Worm (Caenorhabditis elegans) whole organism, L2 larva: ENCODE data around the gene Y38E10A.34.

Experiments used
- C34F6.9 ChIP-seq: fragments of 150-350 bp; optimal IDR thresholded peaks from 2 replicates; lab custom pipeline; 2014; ENCODE audit warnings: missing biosample characterization, missing genetic modification characterization
- Y55F3AM.14 ChIP-seq: fragments of 200-800 bp; sonication (Bioruptor generic); optimal IDR thresholded peaks from 2 replicates; lab custom pipeline; 2018; ENCODE audit warnings: mild to moderate bottlenecking, missing genetic modification characterization, missing compliant biosample characterization
- ZK546.5 ChIP-seq: sonication (generic microtip); optimal IDR thresholded peaks from 2 replicates; lab custom pipeline; 2017; ENCODE audit warnings: missing biosample characterization, missing genetic modification characterization
- alr-1 ChIP-seq: fragments of 150-350 bp; optimal IDR thresholded peaks from 2 replicates; lab custom pipeline; 2014; ENCODE audit warnings: missing biosample characterization, missing genetic modification characterization
- ama-1 ChIP-seq: fragments of 150-350 bp; optimal IDR thresholded peaks from 2 replicates; lab custom pipeline; 2018; ENCODE audit warnings: inconsistent platforms
- blmp-1 ChIP-seq: sonication (generic microtip); optimal IDR thresholded peaks from 2 replicates; lab custom pipeline; 2017; ENCODE audit warnings: missing genetic modification characterization, mild to moderate bottlenecking, missing compliant biosample characterization, antibody characterized with exemption, moderate library complexity; ENCODE audit not compliant: insufficient read depth
- crh-2 ChIP-seq: sonication (generic microtip); optimal IDR thresholded peaks from 2 replicates; lab custom pipeline; 2017; ENCODE audit warnings: missing biosample characterization, missing genetic modification characterization
- egl-27 ChIP-seq: sonication (generic microtip); optimal IDR thresholded peaks from 3 replicates; lab custom pipeline; 2017; ENCODE audit warnings: missing biosample characterization, missing genetic modification reagents, missing genetic modification characterization
- elt-3 ChIP-seq: sonication (generic microtip); optimal IDR thresholded peaks from 2 replicates; lab custom pipeline; 2017; ENCODE audit warnings: missing biosample characterization, missing genetic modification characterization
- fos-1 ChIP-seq: fragments of 150-350 bp; optimal IDR thresholded peaks from 2 replicates; lab custom pipeline; 2014; ENCODE audit warnings: missing biosample characterization, missing genetic modification characterization
- gmeb-1 ChIP-seq: fragments of 150-350 bp; optimal IDR thresholded peaks from 2 replicates; lab custom pipeline; 2014; ENCODE audit warnings: missing biosample characterization, missing genetic modification characterization
- lin-11 ChIP-seq: fragments of 150-350 bp; sonication (generic microtip); optimal IDR thresholded peaks from 2 replicates; lab custom pipeline; 2014; ENCODE audit warnings: missing biosample characterization, missing genetic modification characterization, inconsistent platforms, mixed read lengths
- lin-13 ChIP-seq: fragments of 150-350 bp; optimal IDR thresholded peaks from 2 replicates; lab custom pipeline; 2014; ENCODE audit warnings: missing biosample characterization, missing genetic modification reagents, missing genetic modification characterization
- lin-39 ChIP-seq: fragments of 150-350 bp; optimal IDR thresholded peaks from 2 replicates; lab custom pipeline; 2014; ENCODE audit warnings: missing biosample characterization, missing genetic modification reagents, missing genetic modification characterization
- lsy-2 ChIP-seq, 2 experiments: fragments of 150-350 bp in 1 of 2; sonication (generic microtip) in 1 of 2; optimal IDR thresholded peaks; 2 replicates each; lab custom pipeline; 2014 to 2017; ENCODE audit warnings: missing biosample characterization in 2 of 2, missing genetic modification characterization in 2 of 2
- mab-5 ChIP-seq: fragments of 150-350 bp; optimal IDR thresholded peaks from 2 replicates; lab custom pipeline; 2014; ENCODE audit warnings: missing biosample characterization, missing genetic modification characterization
- mdl-1 ChIP-seq, 2 experiments: fragments of 150-350 bp in 1 of 2; sonication (generic microtip) in 1 of 2; optimal IDR thresholded peaks; 2 replicates each; lab custom pipeline; 2017; ENCODE audit warnings: missing biosample characterization in 2 of 2, missing genetic modification characterization in 2 of 2
- nhr-10 ChIP-seq: sonication (generic microtip); optimal IDR thresholded peaks from 2 replicates; lab custom pipeline; 2017; ENCODE audit warnings: missing biosample characterization, missing genetic modification characterization
- nhr-11 ChIP-seq: fragments of 150-350 bp; optimal IDR thresholded peaks from 2 replicates; lab custom pipeline; 2014; ENCODE audit warnings: missing biosample characterization, missing genetic modification characterization
- nhr-129 ChIP-seq: fragments of 150-350 bp; optimal IDR thresholded peaks from 2 replicates; lab custom pipeline; 2014; ENCODE audit warnings: missing biosample characterization, missing genetic modification characterization
- nhr-21 ChIP-seq: fragments of 150-350 bp; optimal IDR thresholded peaks from 2 replicates; lab custom pipeline; 2014; ENCODE audit warnings: missing biosample characterization, missing genetic modification characterization
- nhr-23 ChIP-seq: fragments of 150-350 bp; optimal IDR thresholded peaks from 2 replicates; lab custom pipeline; 2014; ENCODE audit warnings: missing biosample characterization, missing genetic modification reagents, missing genetic modification characterization
- nhr-237 ChIP-seq: fragments of 150-350 bp; optimal IDR thresholded peaks from 2 replicates; lab custom pipeline; 2014; ENCODE audit warnings: missing biosample characterization, missing genetic modification characterization
- nhr-6 ChIP-seq: fragments of 150-350 bp; optimal IDR thresholded peaks from 2 replicates; lab custom pipeline; 2014; ENCODE audit warnings: missing biosample characterization, missing genetic modification characterization
- nhr-77 ChIP-seq: fragments of 150-350 bp; optimal IDR thresholded peaks from 2 replicates; lab custom pipeline; 2014; ENCODE audit warnings: missing biosample characterization, missing genetic modification characterization
- sem-4 ChIP-seq: fragments of 150-350 bp; optimal IDR thresholded peaks from 2 replicates; lab custom pipeline; 2014; ENCODE audit warnings: missing biosample characterization, missing genetic modification reagents, missing genetic modification characterization
- skn-1 ChIP-seq: sonication (generic microtip); optimal IDR thresholded peaks from 2 replicates; lab custom pipeline; 2017; ENCODE audit warnings: missing biosample characterization, missing genetic modification characterization
- sma-9 ChIP-seq, 2 experiments: fragments of 150-350 bp in 1 of 2; sonication (generic microtip) in 1 of 2; optimal IDR thresholded peaks; 2 replicates each; lab custom pipeline; 2014 to 2016; ENCODE audit warnings: missing genetic modification characterization in 2 of 2, mild to moderate bottlenecking in 1 of 2, missing biosample characterization in 1 of 2, missing compliant biosample characterization in 1 of 2, missing genetic modification reagents in 1 of 2, moderate library complexity in 1 of 2
- snpc-4 ChIP-seq: fragments of 150-350 bp; optimal IDR thresholded peaks from 2 replicates; lab custom pipeline; 2014; ENCODE audit warnings: missing biosample characterization, missing genetic modification characterization
- unc-55 ChIP-seq: fragments of 150-350 bp; sonication (generic microtip); optimal IDR thresholded peaks from 3 replicates; lab custom pipeline; 2014; ENCODE audit warnings: missing biosample characterization, missing genetic modification reagents, missing genetic modification characterization
- unc-62 ChIP-seq: fragments of 150-350 bp; optimal IDR thresholded peaks from 2 replicates; lab custom pipeline; 2014; ENCODE audit warnings: missing biosample characterization, missing genetic modification reagents, missing genetic modification characterization
- zag-1 ChIP-seq: fragments of 150-350 bp; optimal IDR thresholded peaks from 2 replicates; lab custom pipeline; 2014; ENCODE audit warnings: missing biosample characterization, missing genetic modification characterization
- ztf-1 ChIP-seq: fragments of 200-800 bp; sonication (Bioruptor generic); conservative IDR thresholded peaks from 2 replicates; pipeline ENCODE4 v1.3.6; 2022; ENCODE audit warnings: missing genetic modification characterization, missing compliant biosample characterization
- ztf-11 ChIP-seq: sonication (generic microtip); optimal IDR thresholded peaks from 2 replicates; lab custom pipeline; 2017; ENCODE audit warnings: missing biosample characterization, missing genetic modification characterization

Gene Y38E10A.34

DNA sequence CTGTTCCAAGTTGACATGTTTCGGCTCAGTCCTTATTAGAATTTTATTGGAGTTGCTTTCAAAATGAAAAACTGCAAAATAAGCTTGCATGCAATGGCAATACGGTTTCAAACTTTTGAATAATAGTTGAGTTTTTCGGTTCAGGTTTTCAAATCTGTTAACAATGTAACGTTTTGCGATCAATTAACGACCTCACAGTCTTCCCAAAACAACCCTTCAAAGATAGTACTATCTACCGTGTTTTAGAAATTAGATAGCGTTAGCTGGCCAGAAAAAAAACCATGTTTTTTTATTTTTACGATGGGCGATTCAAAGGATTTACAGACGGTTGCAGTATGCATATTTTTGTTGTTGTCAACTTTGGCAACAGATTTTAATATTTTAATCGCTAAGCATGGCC is at the start of gene Y38E10A.34:
Gene Y38E10A.34 (plus strand): TSS at position 301 of the 400 bp plus-strand sequence.
- no peak for TF ChIP-seq nhr-21
- no peak for TF ChIP-seq nhr-11
- TF ChIP-seq nhr-77 = no peak
- TF ChIP-seq ztf-1 (GFP tag; lab: Robert Waterston, UW) = no peak
- no peak for TF ChIP-seq ZK546.5 (tag; lab: Kevin White, UChicago)
- no peak for TF ChIP-seq elt-3
- TF ChIP-seq snpc-4 (tag; lab: Kevin White, UChicago) = no peak

ce11 chrII:12603667-12604621 is 27.0 kb upstream of the Y38E10A.34 start, which contains the start of the genes ceh-100 and lips-15:
TSS of gene ceh-100 (minus strand) at chrII:12603680.
TSS of gene lips-15 (plus strand) at chrII:12604386.
- TF ChIP-seq unc-55 (GFP tag; lab: Kevin White, UChicago) (peak; percentile 74), gmeb-1 (peak; percentile 11), C34F6.9 (peak; percentile 47), nhr-23 (no peak), unc-62 (GFP tag; lab: Kevin White, UChicago) (no peak), nhr-10 (tag; lab: Kevin White, UChicago) (no peak), nhr-129 (tag; lab: Kevin White, UChicago) (peak; percentile 46), fos-1 (tag; lab: Kevin White, UChicago) (peak; percentile 14)
- TF ChIP-seq, all 48 proteins: peak for 5

- TF ChIP-seq ama-1 (lab: Kevin White, UChicago) = no peak
- TF ChIP-seq blmp-1 (tag; lab: Kevin White, UChicago) = no peak
- no peak for TF ChIP-seq ZK546.5 (tag; lab: Kevin White, UChicago)
- TF ChIP-seq gmeb-1 = no peak
These were observed 24.9 kb upstream of the Y38E10A.34 start for ce11 chrII:12606108-12606507.

ce11 chrII:12606900-12607299 is 24.1 kb upstream of the Y38E10A.34 start, which contains the start of gene Y38E10A.8:
TSS of gene Y38E10A.8 (plus strand) at chrII:12607200.
- TF ChIP-seq lin-11 (no peak), nhr-129 (tag; lab: Kevin White, UChicago) (no peak), elt-3 (no peak), nhr-23 (no peak), unc-62 (GFP tag; lab: Kevin White, UChicago) (no peak), nhr-10 (tag; lab: Kevin White, UChicago) (no peak), alr-1 (tag; lab: Kevin White, UChicago) (no peak), fos-1 (tag; lab: Kevin White, UChicago) (no peak)

DNA sequence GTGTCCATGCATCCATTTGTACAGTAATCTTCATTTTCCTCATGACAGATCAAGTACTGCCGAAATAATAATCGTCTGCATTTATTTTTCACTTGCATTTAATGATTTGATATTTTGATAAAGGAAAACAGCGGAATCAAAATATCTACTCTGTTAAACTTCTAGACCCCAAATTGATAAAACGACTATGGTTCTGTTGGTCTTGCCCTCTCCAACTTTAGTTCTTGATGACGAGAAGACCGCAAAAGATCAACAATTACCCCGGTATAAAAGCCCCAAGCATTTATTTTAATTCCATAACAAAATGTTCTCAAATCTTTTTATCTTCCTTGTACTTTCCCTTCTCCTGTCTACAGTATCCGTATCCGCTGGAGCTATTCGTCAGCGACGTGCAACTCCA is 22.3 kb upstream of the Y38E10A.34 start, which contains the start of gene Y38E10A.9:
Gene Y38E10A.9 (plus strand): TSS at position 301 of the 400 bp plus-strand sequence.
- no peak for TF ChIP-seq elt-3
- TF ChIP-seq nhr-10 (tag; lab: Kevin White, UChicago) = no peak
- TF ChIP-seq Y55F3AM.14 = no peak
- no peak for TF ChIP-seq lin-11
- no peak for TF ChIP-seq skn-1 (tag; lab: Kevin White, UChicago)
- TF ChIP-seq nhr-129 (tag; lab: Kevin White, UChicago) = no peak
- no peak for TF ChIP-seq nhr-6
- TF ChIP-seq lin-39 (tag; lab: Kevin White, UChicago) = no peak
- TF ChIP-seq lsy-2 (tag; optimal IDR thresholded peaks at IDR 0.05; lab: Kevin White, UChicago) = no peak
- TF ChIP-seq ztf-11 (tag; lab: Kevin White, UChicago) = no peak
- no peak for TF ChIP-seq nhr-237 (tag; lab: Kevin White, UChicago)
- no peak for TF ChIP-seq mab-5 (tag; lab: Kevin White, UChicago)
- TF ChIP-seq sma-9 (GFP tag; optimal IDR thresholded peaks at IDR 0.05; lab: Kevin White, UChicago) = no peak
- TF ChIP-seq sma-9 (tag; optimal IDR thresholded peaks at IDR 0.05; lab: Kevin White, UChicago) = no peak
- TF ChIP-seq crh-2 = no peak

DNA sequence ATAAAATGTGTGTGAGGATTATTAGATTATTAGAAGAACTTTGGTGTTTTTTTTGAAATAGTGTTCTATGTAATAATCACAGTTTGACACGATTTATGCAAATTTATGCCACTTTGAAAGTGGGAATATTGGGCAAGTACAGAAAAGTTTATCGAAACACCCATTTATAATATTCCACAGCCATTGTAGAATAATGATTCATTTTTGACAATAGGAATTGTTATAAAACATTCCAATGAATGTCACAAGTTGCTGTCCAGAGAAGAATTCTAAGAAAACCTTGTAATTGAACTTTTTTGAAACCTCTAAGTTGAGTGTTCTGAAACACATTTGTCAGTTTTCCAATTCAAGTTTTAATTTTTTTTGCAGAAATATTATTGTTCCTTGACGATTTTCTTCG is 18.8 kb upstream of the Y38E10A.34 start, which contains the start of gene nspe-4:
Gene nspe-4 (plus strand): TSS at position 301 of the 400 bp plus-strand sequence.
- TF ChIP-seq mdl-1 (tag; optimal IDR thresholded peaks at IDR 0.05; lab: Kevin White, UChicago) = no peak
- TF ChIP-seq egl-27 (tag; lab: Kevin White, UChicago) = no peak
- TF ChIP-seq nhr-21 = no peak
- TF ChIP-seq ZK546.5 (tag; lab: Kevin White, UChicago) = no peak
- TF ChIP-seq lin-13 (GFP tag; lab: Kevin White, UChicago) = no peak
- no peak for TF ChIP-seq ztf-11 (tag; lab: Kevin White, UChicago)
- no peak for TF ChIP-seq zag-1 (tag; lab: Kevin White, UChicago)
- no peak for TF ChIP-seq mab-5 (tag; lab: Kevin White, UChicago)
- no peak for TF ChIP-seq elt-3
- no peak for TF ChIP-seq nhr-237 (tag; lab: Kevin White, UChicago)
- TF ChIP-seq C34F6.9 = no peak
- TF ChIP-seq lsy-2 (tag; optimal IDR thresholded peaks at IDR 0.05; lab: Kevin White, UChicago) = no peak
- no peak for TF ChIP-seq nhr-23
- TF ChIP-seq sem-4 = no peak
- TF ChIP-seq lin-39 (tag; lab: Kevin White, UChicago) = no peak
- no peak for TF ChIP-seq unc-55 (GFP tag; lab: Kevin White, UChicago)
- TF ChIP-seq nhr-129 (tag; lab: Kevin White, UChicago) = no peak
- no peak for TF ChIP-seq gmeb-1
